Worm (Caenorhabditis elegans) whole organism, early embryonic: ENCODE measurements around the gene gad-1.

ENCODE experiments used
- B0310.2 ChIP-seq: sonication (generic microtip); optimal IDR thresholded peaks from 2 replicates; lab custom pipeline; 2016; ENCODE audit warnings: mild to moderate bottlenecking, missing genetic modification characterization, missing compliant biosample characterization
- F13C5.2 ChIP-seq: sonication (generic microtip); optimal IDR thresholded peaks from 2 replicates; lab custom pipeline; 2017; ENCODE audit warnings: mild to moderate bottlenecking, missing genetic modification characterization, inconsistent platforms, missing compliant biosample characterization
- aly-1 ChIP-seq: sonication (generic microtip); optimal IDR thresholded peaks from 2 replicates; lab custom pipeline; 2016; ENCODE audit warnings: missing genetic modification characterization, missing compliant biosample characterization
- ama-1 ChIP-seq: fragments of 150-350 bp; optimal IDR thresholded peaks from 2 replicates; lab custom pipeline; 2014
- ceh-13 ChIP-seq: fragments of 200-800 bp; sonication (Bioruptor generic); optimal IDR thresholded peaks from 2 replicates; lab custom pipeline; 2018; ENCODE audit warnings: mild to moderate bottlenecking, missing genetic modification characterization, missing compliant biosample characterization
- ceh-36 ChIP-seq: sonication (generic microtip); optimal IDR thresholded peaks from 2 replicates; lab custom pipeline; 2016; ENCODE audit warnings: missing genetic modification characterization, inconsistent platforms, missing compliant biosample characterization
- ets-7 ChIP-seq: sonication (generic microtip); optimal IDR thresholded peaks from 2 replicates; lab custom pipeline; 2016; ENCODE audit warnings: missing genotype, missing genetic modification characterization, missing compliant biosample characterization
- flt-1 ChIP-seq: fragments of 200-800 bp; sonication (Bioruptor generic); IDR thresholded peaks from 2 replicates; pipeline ENCODE4 v1.3.6; 2022; ENCODE audit warnings: missing genetic modification characterization, missing compliant biosample characterization
- hmbx-1 ChIP-seq: sonication (generic microtip); optimal IDR thresholded peaks from 2 replicates; lab custom pipeline; 2016; ENCODE audit warnings: mild to moderate bottlenecking, missing genetic modification characterization, missing compliant biosample characterization
- hmg-4 ChIP-seq: fragments of 200-800 bp; sonication (Bioruptor generic); optimal IDR thresholded peaks from 2 replicates; lab custom pipeline; 2018; ENCODE audit warnings: mild to moderate bottlenecking, missing genetic modification characterization, missing compliant biosample characterization
- hnd-1 ChIP-seq: sonication (generic microtip); optimal IDR thresholded peaks from 2 replicates; lab custom pipeline; 2016; ENCODE audit warnings: missing genetic modification characterization, missing compliant biosample characterization
- pes-1 ChIP-seq: fragments of 200-800 bp; sonication (Bioruptor generic); IDR thresholded peaks from 2 replicates; pipeline ENCODE4 v1.3.6; 2022; ENCODE audit warnings: missing genetic modification reagents, missing genetic modification characterization, missing compliant biosample characterization
- scrt-1 ChIP-seq: fragments of 200-800 bp; sonication (Bioruptor generic); IDR thresholded peaks from 2 replicates; pipeline ENCODE4 v1.3.6; 2022; ENCODE audit warnings: missing genetic modification characterization, missing compliant biosample characterization
- sea-1 ChIP-seq: fragments of 200-800 bp; sonication (Bioruptor generic); conservative IDR thresholded peaks from 2 replicates; pipeline ENCODE4 v1.3.6; 2022; ENCODE audit warnings: missing genetic modification characterization, missing compliant biosample characterization
- tbx-11 ChIP-seq: fragments of 200-800 bp; sonication (Bioruptor generic); IDR thresholded peaks from 2 replicates; pipeline ENCODE4 v1.3.6; 2022; ENCODE audit warnings: missing genetic modification characterization, missing compliant biosample characterization
- tbx-37 ChIP-seq: fragments of 200-800 bp; sonication (Bioruptor generic); conservative IDR thresholded peaks from 2 replicates; pipeline ENCODE4 v1.3.6; 2022; ENCODE audit warnings: missing genetic modification reagents, missing genetic modification characterization, missing compliant biosample characterization
- tra-4 ChIP-seq: sonication (generic microtip); optimal IDR thresholded peaks from 2 replicates; lab custom pipeline; 2017; ENCODE audit warnings: missing genetic modification characterization, missing compliant biosample characterization

The gad-1 gene

ce11 chrV:6461250-6461649 lies 28.0 kb upstream of the gad-1 start:
- TF ChIP-seq tra-4 (no peak), ama-1 (no peak), ets-7 (no peak), tbx-11 (GFP tag; lab: Robert Waterston, UW) (no peak), hmg-4 (GFP tag; lab: Kevin White, UChicago) (no peak)

ce11 chrV:6458302-6458998 lies 25.2 kb upstream of the gad-1 start:
- no peak for TF ChIP-seq sea-1 (GFP tag; lab: Robert Waterston, UW)
- TF ChIP-seq tra-4: no peak
- TF ChIP-seq F13C5.2: no peak
- TF ChIP-seq ceh-36 (tag; lab: Kevin White, UChicago): no peak
- TF ChIP-seq flt-1 (GFP tag; lab: Robert Waterston, UW): no peak
- no peak for TF ChIP-seq scrt-1 (GFP tag; lab: Robert Waterston, UW)
- no peak for TF ChIP-seq ceh-13 (GFP tag; lab: Kevin White, UChicago)
- TF ChIP-seq pes-1 (GFP tag; lab: Robert Waterston, UW): no peak
- no peak for TF ChIP-seq tbx-37 (GFP tag; lab: Robert Waterston, UW)
- TF ChIP-seq ama-1: no peak
- TF ChIP-seq hnd-1 (tag; lab: Kevin White, UChicago): no peak
- TF ChIP-seq B0310.2 (tag; lab: Kevin White, UChicago): no peak
- no peak for TF ChIP-seq tbx-11 (GFP tag; lab: Robert Waterston, UW)
- no peak for TF ChIP-seq aly-1 (tag; lab: Kevin White, UChicago)

ce11 chrV:6456903-6457302 lies 23.6 kb upstream of the gad-1 start:
- no peak for TF ChIP-seq aly-1 (tag; lab: Kevin White, UChicago)
- no peak for TF ChIP-seq pes-1 (GFP tag; lab: Robert Waterston, UW)
- no peak for TF ChIP-seq hmg-4 (GFP tag; lab: Kevin White, UChicago)
- TF ChIP-seq hnd-1 (tag; lab: Kevin White, UChicago): no peak
- TF ChIP-seq B0310.2 (tag; lab: Kevin White, UChicago): no peak
- TF ChIP-seq ceh-13 (GFP tag; lab: Kevin White, UChicago): no peak
- TF ChIP-seq F13C5.2: no peak
- TF ChIP-seq tbx-11 (GFP tag; lab: Robert Waterston, UW): no peak
- no peak for TF ChIP-seq flt-1 (GFP tag; lab: Robert Waterston, UW)
- no peak for TF ChIP-seq hmbx-1 (tag; lab: Kevin White, UChicago)
- TF ChIP-seq tbx-37 (GFP tag; lab: Robert Waterston, UW): no peak
- TF ChIP-seq tra-4: no peak

ce11 chrV:6453122-6453521 lies 19.8 kb upstream of the gad-1 start, which contains the start of gene acl-9:
Gene acl-9, plus strand, starts transcription at chrV:6453226.
- TF ChIP-seq B0310.2 (tag; lab: Kevin White, UChicago): no peak
- no peak for TF ChIP-seq tra-4
- TF ChIP-seq sea-1 (GFP tag; lab: Robert Waterston, UW): no peak
- no peak for TF ChIP-seq hnd-1 (tag; lab: Kevin White, UChicago)
- no peak for TF ChIP-seq flt-1 (GFP tag; lab: Robert Waterston, UW)
- TF ChIP-seq aly-1 (tag; lab: Kevin White, UChicago): no peak
- TF ChIP-seq ceh-13 (GFP tag; lab: Kevin White, UChicago): no peak
- no peak for TF ChIP-seq pes-1 (GFP tag; lab: Robert Waterston, UW)
- TF ChIP-seq tbx-37 (GFP tag; lab: Robert Waterston, UW): no peak
- TF ChIP-seq hmg-4 (GFP tag; lab: Kevin White, UChicago): no peak
- no peak for TF ChIP-seq F13C5.2
- TF ChIP-seq scrt-1 (GFP tag; lab: Robert Waterston, UW): no peak
- no peak for TF ChIP-seq ceh-36 (tag; lab: Kevin White, UChicago)

- TF ChIP-seq flt-1 (GFP tag; lab: Robert Waterston, UW) (no peak), hnd-1 (tag; lab: Kevin White, UChicago) (no peak), sea-1 (GFP tag; lab: Robert Waterston, UW) (no peak), aly-1 (tag; lab: Kevin White, UChicago) (no peak), hmbx-1 (tag; lab: Kevin White, UChicago) (no peak), pes-1 (GFP tag; lab: Robert Waterston, UW) (no peak), F13C5.2 (no peak), tbx-37 (GFP tag; lab: Robert Waterston, UW) (no peak), ceh-13 (GFP tag; lab: Kevin White, UChicago) (no peak)
Observed at ce11 chrV:6450129-6451011, 17.1 kb upstream of the gad-1 start, which contains the start of gene acl-8. Gene acl-8, plus strand, starts transcription at chrV:6450870.

ce11 chrV:6448356-6448755 lies 15.1 kb upstream of the gad-1 start, which contains the start of gene fbxa-196:
Gene fbxa-196, plus strand, starts transcription at chrV:6448656.
- TF ChIP-seq tbx-37 (GFP tag; lab: Robert Waterston, UW) (no peak), hmg-4 (GFP tag; lab: Kevin White, UChicago) (no peak), B0310.2 (tag; lab: Kevin White, UChicago) (no peak), hnd-1 (tag; lab: Kevin White, UChicago) (no peak), tbx-11 (GFP tag; lab: Robert Waterston, UW) (no peak), hmbx-1 (tag; lab: Kevin White, UChicago) (no peak), pes-1 (GFP tag; lab: Robert Waterston, UW) (no peak), tra-4 (no peak), ceh-36 (tag; lab: Kevin White, UChicago) (no peak), ama-1 (no peak), scrt-1 (GFP tag; lab: Robert Waterston, UW) (no peak)
